Worm (Caenorhabditis elegans) whole organism, L4 larva: ENCODE data around the gene kel-10.

Source experiments
- aly-2 ChIP-seq: sonication (generic microtip); optimal IDR thresholded peaks from 2 replicates; lab custom pipeline; 2018; ENCODE audit warnings: missing biosample characterization, missing genetic modification characterization
- daf-8 ChIP-seq: fragments of 200-800 bp; sonication (Bioruptor generic); IDR thresholded peaks from 2 replicates; pipeline ENCODE4 v1.3.6; 2022; ENCODE audit warnings: missing genetic modification characterization, missing compliant biosample characterization
- dmd-6 ChIP-seq: fragments of 200-800 bp; sonication (Bioruptor generic); IDR thresholded peaks from 2 replicates; pipeline ENCODE4 v1.3.6; 2022; ENCODE audit warnings: missing genetic modification reagents, missing genetic modification characterization, missing compliant biosample characterization
- dmd-9 ChIP-seq: fragments of 200-800 bp; sonication (Bioruptor generic); IDR thresholded peaks from 2 replicates; pipeline ENCODE4 v1.3.6; 2022; ENCODE audit warnings: missing genetic modification reagents, missing genetic modification characterization, missing compliant biosample characterization
- fkh-10 ChIP-seq: fragments of 150-350 bp; optimal IDR thresholded peaks from 2 replicates; lab custom pipeline; 2014; ENCODE audit warnings: missing biosample characterization, missing genetic modification reagents, missing genetic modification characterization
- jun-1 ChIP-seq: fragments of 150-350 bp; optimal IDR thresholded peaks from 2 replicates; lab custom pipeline; 2014; ENCODE audit warnings: missing biosample characterization, missing genetic modification reagents, missing genetic modification characterization
- mep-1 ChIP-seq: fragments of 150-350 bp; sonication (generic microtip); optimal IDR thresholded peaks from 3 replicates; lab custom pipeline; 2014; ENCODE audit warnings: missing biosample characterization, missing genetic modification characterization
- unc-62 ChIP-seq, 3 experiments: fragments of 150-350 bp in 1 of 3; sonication (generic microtip); optimal IDR thresholded peaks in 2 of 3; peaks in 1 of 3; 1 replicate in 1 of 3; 2 replicates in 2 of 3; lab custom pipeline; 2014 to 2017; ENCODE audit warnings: missing biosample characterization in 3 of 3, missing genetic modification characterization in 3 of 3, missing genetic modification reagents in 3 of 3, missing genotype in 1 of 3

DNA sequence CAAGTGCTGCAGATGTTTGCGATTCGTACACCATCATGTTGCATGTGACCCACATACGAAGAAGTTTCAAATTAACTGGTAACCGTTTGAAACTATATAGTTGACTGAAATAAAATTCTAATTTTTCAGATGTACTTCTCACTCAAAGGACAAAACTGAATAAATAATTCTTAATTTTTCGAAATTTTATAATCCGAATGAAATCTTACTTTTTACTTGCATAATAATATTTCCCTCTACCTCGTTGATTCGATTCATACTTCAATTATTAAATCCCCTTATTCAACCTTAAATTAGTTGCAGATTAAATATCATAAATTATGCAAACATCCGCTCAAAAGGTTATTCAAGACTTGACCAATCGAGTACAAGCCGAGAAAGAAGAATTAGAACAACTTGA, 15.3 kb downstream of the kel-10 start, which contains the start of gene T16H12.2:
- TF ChIP-seq aly-2 (no peak), mep-1 (tag; lab: Kevin White, UChicago) (no peak), unc-62 (GFP tag; optimal IDR thresholded peaks at IDR 0.05 in 1 of 2; lab: Kevin White, UChicago) (no peak), unc-62 (tag; optimal IDR thresholded peaks at IDR 0.05; lab: Kevin White, UChicago) (no peak), dmd-9 (GFP tag; lab: Robert Waterston, UW) (no peak), jun-1 (tag; lab: Kevin White, UChicago) (no peak), daf-8 (GFP tag; lab: Robert Waterston, UW) (no peak), fkh-10 (GFP tag; lab: Kevin White, UChicago) (no peak), dmd-6 (GFP tag; lab: Robert Waterston, UW) (no peak)
